Worm (Caenorhabditis elegans) whole organism, L2 larva: ENCODE results near the gene glrx-22.

ENCODE experiments used
- R02D3.7 ChIP-seq: fragments of 150-350 bp; optimal IDR thresholded peaks from 2 replicates; lab custom pipeline; 2014; ENCODE audit warnings: missing biosample characterization, missing genetic modification characterization
- ZK546.5 ChIP-seq: sonication (generic microtip); optimal IDR thresholded peaks from 2 replicates; lab custom pipeline; 2017; ENCODE audit warnings: missing biosample characterization, missing genetic modification characterization
- ama-1 ChIP-seq: fragments of 150-350 bp; optimal IDR thresholded peaks from 2 replicates; lab custom pipeline; 2018; ENCODE audit warnings: inconsistent platforms
- ceh-82 ChIP-seq: fragments of 150-350 bp; optimal IDR thresholded peaks from 2 replicates; lab custom pipeline; 2014; ENCODE audit warnings: missing biosample characterization, missing genetic modification characterization
- elt-3 ChIP-seq: sonication (generic microtip); optimal IDR thresholded peaks from 2 replicates; lab custom pipeline; 2017; ENCODE audit warnings: missing biosample characterization, missing genetic modification characterization
- nhr-12 ChIP-seq: fragments of 150-350 bp; optimal IDR thresholded peaks from 2 replicates; lab custom pipeline; 2014; ENCODE audit warnings: missing biosample characterization, missing genetic modification characterization
- nhr-77 ChIP-seq: fragments of 150-350 bp; optimal IDR thresholded peaks from 2 replicates; lab custom pipeline; 2014; ENCODE audit warnings: missing biosample characterization, missing genetic modification characterization
- snpc-4 ChIP-seq: fragments of 150-350 bp; optimal IDR thresholded peaks from 2 replicates; lab custom pipeline; 2014; ENCODE audit warnings: missing biosample characterization, missing genetic modification characterization
- unc-39 ChIP-seq: fragments of 150-350 bp; optimal IDR thresholded peaks from 2 replicates; lab custom pipeline; 2014; ENCODE audit warnings: missing biosample characterization, missing genetic modification characterization
- ztf-4 ChIP-seq: fragments of 150-350 bp; optimal IDR thresholded peaks from 2 replicates; lab custom pipeline; 2014; ENCODE audit warnings: missing biosample characterization, missing genetic modification characterization

ce11 chrIV:8174792-8175191, 26.2 kb downstream of the glrx-22 start:
- TF ChIP-seq elt-3 (tag; lab: Kevin White, UChicago), result no peak
- no peak for TF ChIP-seq R02D3.7 (tag; lab: Kevin White, UChicago)
- TF ChIP-seq ztf-4 (tag; lab: Kevin White, UChicago), result no peak
- no peak for TF ChIP-seq nhr-12 (tag; lab: Kevin White, UChicago)
- TF ChIP-seq snpc-4, result no peak
- TF ChIP-seq ceh-82 (tag; lab: Kevin White, UChicago), result no peak
- TF ChIP-seq ama-1, result no peak
- no peak for TF ChIP-seq nhr-77 (tag; lab: Kevin White, UChicago)
- TF ChIP-seq unc-39 (tag; lab: Kevin White, UChicago), result no peak
- TF ChIP-seq ZK546.5 (tag; lab: Kevin White, UChicago), result no peak
